Worm (Caenorhabditis elegans) whole organism, L1 larva: ENCODE measurements around the gene srp-3.
A peak's percentile ranks its signal among the peaks of the same experiment; 100 is the strongest.

ENCODE experiments used
- ama-1 ChIP-seq: fragments of 150-350 bp; optimal IDR thresholded peaks from 2 replicates; lab custom pipeline; 2014
- blmp-1 ChIP-seq: fragments of 150-350 bp; optimal IDR thresholded peaks from 2 replicates; lab custom pipeline; 2014; ENCODE audit warnings: missing biosample characterization, missing genetic modification characterization
- ceh-63 ChIP-seq: fragments of 200-800 bp; sonication (Bioruptor generic); optimal IDR thresholded peaks from 2 replicates; lab custom pipeline; 2018; ENCODE audit warnings: mild to moderate bottlenecking, missing genetic modification characterization, missing compliant biosample characterization
- ces-1 ChIP-seq: fragments of 150-350 bp; optimal IDR thresholded peaks from 2 replicates; lab custom pipeline; 2014; ENCODE audit warnings: missing biosample characterization, missing genetic modification reagents, missing genetic modification characterization
- dpl-1 ChIP-seq, 3 experiments: fragments of 150-350 bp in 2 of 3; sonication (generic microtip) in 1 of 3; optimal IDR thresholded peaks; 2 replicates each; lab custom pipeline; 2014 to 2017; ENCODE audit warnings: missing biosample characterization in 3 of 3, missing genetic modification characterization in 3 of 3, missing genetic modification reagents in 3 of 3
- irx-1 ChIP-seq: sonication (generic microtip); optimal IDR thresholded peaks from 2 replicates; lab custom pipeline; 2016; ENCODE audit warnings: missing genetic modification characterization, missing compliant biosample characterization
- lin-14 ChIP-seq: fragments of 200-800 bp; sonication (Bioruptor generic); optimal IDR thresholded peaks from 2 replicates; lab custom pipeline; 2018; ENCODE audit warnings: mild to moderate bottlenecking, missing genetic modification characterization, moderate library complexity, missing compliant biosample characterization
- lin-39 ChIP-seq: fragments of 150-350 bp; optimal IDR thresholded peaks from 2 replicates; lab custom pipeline; 2014; ENCODE audit warnings: missing biosample characterization, missing genetic modification reagents, missing genetic modification characterization
- nhr-11 ChIP-seq: fragments of 150-350 bp; optimal IDR thresholded peaks from 2 replicates; lab custom pipeline; 2014; ENCODE audit warnings: missing biosample characterization, missing genetic modification characterization
- nhr-237 ChIP-seq: fragments of 150-350 bp; optimal IDR thresholded peaks from 2 replicates; lab custom pipeline; 2014; ENCODE audit warnings: missing biosample characterization, missing genetic modification characterization
- nhr-77 ChIP-seq: fragments of 150-350 bp; optimal IDR thresholded peaks from 2 replicates; lab custom pipeline; 2014; ENCODE audit warnings: missing biosample characterization, missing genetic modification characterization
- pag-3 ChIP-seq: sonication (generic microtip); optimal IDR thresholded peaks from 2 replicates; lab custom pipeline; 2017; ENCODE audit warnings: missing genetic modification characterization, mild to moderate bottlenecking, missing compliant biosample characterization, antibody characterized with exemption, borderline replicate concordance; ENCODE audit not compliant: insufficient read depth
- ztf-11 ChIP-seq, 2 experiments: sonication (generic microtip); optimal IDR thresholded peaks; 2 replicates each; lab custom pipeline; 2016 to 2017; ENCODE audit warnings: missing genetic modification characterization in 2 of 2, missing biosample characterization in 1 of 2, missing compliant biosample characterization in 1 of 2

ce11 chrV:1935494-1935893 is 26.9 kb downstream of the srp-3 start:
- TF ChIP-seq ama-1 (lab: Kevin White, UChicago) (no peak), lin-39 (tag; lab: Kevin White, UChicago) (no peak), ztf-11 (tag; optimal IDR thresholded peaks at IDR 0.05; lab: Kevin White, UChicago) (no peak), ces-1 (GFP tag; lab: Kevin White, UChicago) (no peak), nhr-11 (tag; lab: Kevin White, UChicago) (no peak), blmp-1 (no peak), lin-14 (GFP tag; lab: Kevin White, UChicago) (peak; percentile 86), nhr-237 (tag; lab: Kevin White, UChicago) (no peak), irx-1 (tag; lab: Kevin White, UChicago) (no peak), ceh-63 (GFP tag; lab: Kevin White, UChicago) (no peak), nhr-77 (tag; lab: Kevin White, UChicago) (no peak), pag-3 (no peak), dpl-1 (GFP tag; optimal IDR thresholded peaks at IDR 0.05; lab: Kevin White, UChicago) (no peak)
